Worm (Caenorhabditis elegans) whole organism, L1 larva: Measurements from ENCODE around the gene rpc-25.

ENCODE experiments used
- blmp-1 ChIP-seq: fragments of 150-350 bp; optimal IDR thresholded peaks from 2 replicates; lab custom pipeline; 2014; ENCODE audit warnings: missing biosample characterization, missing genetic modification characterization
- efl-1 ChIP-seq, 4 experiments: fragments of 150-350 bp; optimal IDR thresholded peaks in 3 of 4; peaks in 1 of 4; 1 replicate in 1 of 4; 2 replicates in 3 of 4; lab custom pipeline; 2014; ENCODE audit warnings: missing biosample characterization in 2 of 4, missing genetic modification characterization in 2 of 4, missing genetic modification reagents in 2 of 4
- jun-1 ChIP-seq: fragments of 150-350 bp; optimal IDR thresholded peaks from 2 replicates; lab custom pipeline; 2014; ENCODE audit warnings: missing biosample characterization, missing genetic modification reagents, missing genetic modification characterization
- lsy-2 ChIP-seq, 2 experiments: fragments of 150-350 bp; optimal IDR thresholded peaks; 2 replicates each; lab custom pipeline; 2014; ENCODE audit warnings: missing biosample characterization in 2 of 2, missing genetic modification characterization in 2 of 2
- mdl-1 ChIP-seq, 2 experiments: fragments of 150-350 bp; optimal IDR thresholded peaks; 2 replicates each; lab custom pipeline; 2014 to 2017; ENCODE audit warnings: missing biosample characterization in 2 of 2, missing genetic modification characterization in 2 of 2, inconsistent platforms in 1 of 2
- nhr-11 ChIP-seq: fragments of 150-350 bp; optimal IDR thresholded peaks from 2 replicates; lab custom pipeline; 2014; ENCODE audit warnings: missing biosample characterization, missing genetic modification characterization
- nhr-71 ChIP-seq: sonication (generic microtip); optimal IDR thresholded peaks from 2 replicates; lab custom pipeline; 2016; ENCODE audit warnings: mild to moderate bottlenecking, missing genetic modification characterization, moderate library complexity, missing compliant biosample characterization
- unc-86 ChIP-seq: sonication (generic microtip); optimal IDR thresholded peaks from 2 replicates; lab custom pipeline; 2016; ENCODE audit warnings: missing genetic modification characterization, missing compliant biosample characterization
- ztf-11 ChIP-seq, 2 experiments: sonication (generic microtip); optimal IDR thresholded peaks; 2 replicates each; lab custom pipeline; 2016 to 2017; ENCODE audit warnings: missing genetic modification characterization in 2 of 2, missing biosample characterization in 1 of 2, missing compliant biosample characterization in 1 of 2

DNA sequence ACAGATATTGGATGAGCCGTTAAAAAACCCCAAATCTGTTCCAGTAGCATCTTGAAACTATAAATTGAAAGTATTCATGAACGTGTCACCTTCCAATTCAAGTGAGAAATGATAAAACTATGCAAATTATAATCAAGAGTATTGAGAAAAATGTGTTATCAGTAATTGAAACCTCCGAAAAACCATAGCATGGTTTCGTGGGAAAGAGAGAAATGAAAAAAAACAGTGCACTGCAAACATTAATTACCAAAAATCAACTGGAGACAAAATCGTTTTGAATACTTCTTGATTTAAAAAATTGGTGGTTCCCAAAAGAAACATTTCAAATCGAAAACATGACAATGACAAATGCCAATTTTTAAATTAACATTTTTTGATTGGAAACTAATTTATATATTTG is 19.2 kb upstream of the rpc-25 start, which contains the start of gene daf-36:
- no peak for TF ChIP-seq mdl-1 (tag; optimal IDR thresholded peaks at IDR 0.05; lab: Kevin White, UChicago)
- TF ChIP-seq ztf-11 (tag; optimal IDR thresholded peaks at IDR 0.05; lab: Kevin White, UChicago), result no peak
- TF ChIP-seq lsy-2 (tag; optimal IDR thresholded peaks at IDR 0.05; lab: Kevin White, UChicago), result no peak
- TF ChIP-seq blmp-1 (tag; lab: Kevin White, UChicago), result no peak
- no peak for TF ChIP-seq nhr-11 (tag; lab: Kevin White, UChicago)
- TF ChIP-seq jun-1, result no peak
- TF ChIP-seq nhr-71 (tag; lab: Kevin White, UChicago), result no peak
- TF ChIP-seq efl-1 (optimal IDR thresholded peaks at IDR 0.05; lab: Kevin White, UChicago), result no peak
- TF ChIP-seq efl-1 (GFP tag; optimal IDR thresholded peaks at IDR 0.05 in 1 of 2; lab: Kevin White, UChicago), result no peak
- no peak for TF ChIP-seq unc-86 (tag; lab: Kevin White, UChicago)
